Fruit fly (Drosophila melanogaster) whole organism, wandering third instar larva: ENCODE data around the gene Klp98A.

Source experiments
- CrebA ChIP-seq: fragments of 200-800 bp; sonication (Bioruptor generic); optimal IDR thresholded peaks from 2 replicates; lab custom pipeline; 2016; ENCODE audit warnings: missing biosample characterization, mild to moderate bottlenecking, missing genetic modification characterization, borderline replicate concordance
- Hr78 ChIP-seq: fragments of >200 bp; optimal IDR thresholded peaks from 2 replicates; lab custom pipeline; 2017; ENCODE audit warnings: missing biosample characterization, missing genetic modification characterization
- Mio ChIP-seq: sonication (Bioruptor generic); optimal IDR thresholded peaks from 2 replicates; lab custom pipeline; 2016; ENCODE audit warnings: missing biosample characterization, missing genetic modification characterization
- OdsH ChIP-seq: fragments of 200-800 bp; sonication (Bioruptor generic); optimal IDR thresholded peaks from 2 replicates; lab custom pipeline; 2016; ENCODE audit warnings: missing biosample characterization, mild to moderate bottlenecking, missing genetic modification characterization
- br ChIP-seq: fragments of 200-800 bp; sonication (Bioruptor generic); optimal IDR thresholded peaks from 2 replicates; lab custom pipeline; 2016; ENCODE audit warnings: missing biosample characterization, missing genetic modification characterization
- brk ChIP-seq: fragments of 200-800 bp; sonication (Bioruptor generic); optimal IDR thresholded peaks from 2 replicates; lab custom pipeline; 2016; ENCODE audit warnings: missing biosample characterization, mild to moderate bottlenecking, missing genetic modification characterization
- dsf ChIP-seq: sonication (Bioruptor generic); optimal IDR thresholded peaks from 2 replicates; lab custom pipeline; 2016; ENCODE audit warnings: missing biosample characterization, missing genetic modification characterization, borderline replicate concordance
- h ChIP-seq: fragments of 200-800 bp; sonication (Bioruptor generic); optimal IDR thresholded peaks from 3 replicates; lab custom pipeline; 2016; ENCODE audit warnings: missing biosample characterization, mild to moderate bottlenecking, missing genetic modification characterization
- jim ChIP-seq: fragments of 175-275, 200-325 bp; sonication (Bioruptor generic); optimal IDR thresholded peaks from 2 replicates; lab custom pipeline; 2016; ENCODE audit warnings: missing biosample characterization, mild to moderate bottlenecking, missing genetic modification characterization
- psq ChIP-seq: fragments of 200-800 bp; sonication (Bioruptor generic); optimal IDR thresholded peaks from 3 replicates; lab custom pipeline; 2017; ENCODE audit warnings: missing biosample characterization, mild to moderate bottlenecking, missing genetic modification characterization, moderate library complexity
- rgr ChIP-seq: fragments of 200-800 bp; sonication (Bioruptor generic); optimal IDR thresholded peaks from 3 replicates; lab custom pipeline; 2016; ENCODE audit warnings: missing biosample characterization, mild to moderate bottlenecking, missing genetic modification characterization
- sv ChIP-seq: fragments of 200-800 bp; sonication (Bioruptor generic); optimal IDR thresholded peaks from 3 replicates; lab custom pipeline; 2016; ENCODE audit warnings: missing biosample characterization, missing genetic modification characterization
- usp ChIP-seq: fragments of >200 bp; optimal IDR thresholded peaks from 2 replicates; lab custom pipeline; 2017; ENCODE audit warnings: missing biosample characterization, missing genetic modification characterization

DNA sequence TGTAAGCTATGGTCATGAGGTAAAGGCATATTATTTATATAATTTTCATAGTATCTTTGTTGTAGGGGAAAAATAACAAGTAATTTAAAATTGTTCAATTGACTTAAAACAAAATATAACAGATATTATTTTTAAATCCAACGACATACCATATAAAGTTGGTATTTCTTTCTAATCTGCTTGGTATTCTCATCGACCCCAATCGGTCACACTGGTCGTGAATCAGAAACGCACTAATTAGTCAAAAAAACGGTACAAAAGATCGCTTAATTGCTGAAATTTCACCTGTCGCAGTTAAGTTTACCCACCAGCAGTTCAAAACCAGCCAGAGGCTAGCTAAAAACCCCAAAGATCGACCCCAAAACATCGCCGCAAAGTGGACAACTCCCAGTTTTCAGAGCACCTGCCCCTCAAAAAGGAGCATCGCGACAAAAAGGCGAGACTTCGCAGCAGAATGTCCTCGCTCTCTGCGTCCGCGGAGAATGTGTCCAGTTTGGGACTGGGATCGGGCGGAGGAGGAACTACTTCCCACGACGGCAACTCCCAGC lies 23.8 kb upstream of the Klp98A start, which contains the start of gene pins:
- no peak for TF ChIP-seq usp
- no peak for TF ChIP-seq Hr78
- no peak for TF ChIP-seq OdsH (GFP tag; lab: Kevin White, UChicago)
- TF ChIP-seq psq (GFP tag; lab: Kevin White, UChicago) = no peak
- TF ChIP-seq jim (GFP tag; lab: Kevin White, UChicago) = no peak
- TF ChIP-seq Mio (GFP tag; lab: Kevin White, UChicago) = no peak
- TF ChIP-seq br (GFP tag; lab: Kevin White, UChicago) = no peak
- TF ChIP-seq h = no peak
- no peak for TF ChIP-seq rgr (GFP tag; lab: Kevin White, UChicago)
- no peak for TF ChIP-seq brk (GFP tag; lab: Kevin White, UChicago)
- TF ChIP-seq dsf (GFP tag; lab: Kevin White, UChicago) = no peak
- no peak for TF ChIP-seq sv (GFP tag; lab: Kevin White, UChicago)
- no peak for TF ChIP-seq CrebA
